Worm (Caenorhabditis elegans): ENCODE data around the gene gst-23.
A peak's percentile ranks its signal among the peaks of the same experiment; 100 is the strongest.

Gene gst-23

ce11 chrV:3194952-3195450, 48.1 kb upstream of the gst-23 start, which contains the start of gene Y73C8B.2 (continued):
- TF ChIP-seq pha-4 (GFP tag; IDR thresholded peaks at IDR 0.05) (no peak), pha-4 (tag; optimal IDR thresholded peaks at IDR 0.05) (peak; percentile 94), zip-2 (tag; optimal IDR thresholded peaks at IDR 0.05) (no peak), lin-39 (tag; optimal IDR thresholded peaks at IDR 0.05) (no peak), spr-3 (GFP tag; optimal IDR thresholded peaks at IDR 0.05) (no peak), nhr-77 (tag; optimal IDR thresholded peaks at IDR 0.05) (peak; percentile 7), nhr-102 (tag; optimal IDR thresholded peaks at IDR 0.05) (peak; percentile 34), T26A8.4 (GFP tag; IDR thresholded peaks at IDR 0.05) (no peak), hlh-30 (tag; optimal IDR thresholded peaks at IDR 0.05; ENCODE audit: insufficient read depth) (no peak), spr-1 (tag; optimal IDR thresholded peaks at IDR 0.05) (no peak), madf-9 (GFP tag; conservative IDR thresholded peaks at IDR 0.05) (no peak), F37D6.2 (tag; optimal IDR thresholded peaks at IDR 0.05) (no peak), lin-38 (GFP tag; IDR thresholded peaks at IDR 0.05) (peak; percentile 81), nhr-42 (GFP tag; IDR thresholded peaks at IDR 0.05) (no peak)

DNA sequence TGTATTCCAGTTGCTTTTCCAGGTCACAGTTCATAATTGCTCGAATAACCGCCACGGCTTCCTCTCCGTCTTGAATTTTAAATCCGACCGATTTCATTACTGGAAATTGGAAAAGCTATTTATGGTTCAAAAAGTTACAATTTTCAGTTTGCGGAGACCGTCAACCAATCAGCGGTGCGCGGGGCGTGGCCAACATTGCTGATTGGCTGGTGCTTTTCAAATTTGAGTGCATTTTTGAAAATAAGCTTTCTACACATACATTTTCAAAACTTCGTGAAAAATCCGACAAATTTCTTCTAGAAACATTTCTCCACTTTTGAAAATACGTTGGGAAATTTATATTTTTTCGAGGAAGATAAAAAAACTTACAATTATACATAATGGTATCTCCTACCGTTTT, 47.3 kb upstream of the gst-23 start:
- TF ChIP-seq aly-2 (tag; optimal IDR thresholded peaks at IDR 0.05) (no peak), madf-9 (GFP tag; conservative IDR thresholded peaks at IDR 0.05) (no peak), lin-38 (GFP tag; IDR thresholded peaks at IDR 0.05) (no peak), dpl-1 (GFP tag; optimal IDR thresholded peaks at IDR 0.05) (no peak), F10B5.3 (tag; optimal IDR thresholded peaks at IDR 0.05) (no peak), vab-7 (GFP tag; IDR thresholded peaks at IDR 0.05) (no peak), lin-1 (GFP tag; IDR thresholded peaks at IDR 0.05) (no peak), zip-11 (GFP tag; IDR thresholded peaks at IDR 0.05) (no peak), ceh-44 (GFP tag; IDR thresholded peaks at IDR 0.05) (no peak), egl-27 (tag; optimal IDR thresholded peaks at IDR 0.05) (no peak), mes-2 (tag; optimal IDR thresholded peaks at IDR 0.05; ENCODE audit: poor library complexity, severe bottlenecking) (no peak), nhr-48 (tag; optimal IDR thresholded peaks at IDR 0.05) (no peak), unc-62 (GFP tag; optimal IDR thresholded peaks at IDR 0.05 in 1 of 2) (no peak), unc-62 (tag; optimal IDR thresholded peaks at IDR 0.05) (no peak), set-16 (GFP tag; IDR thresholded peaks at IDR 0.05) (no peak), mdt-29 (GFP tag; IDR thresholded peaks at IDR 0.05) (no peak), D1046.2 (GFP tag; IDR thresholded peaks at IDR 0.05) (no peak), mdl-1 (tag; optimal IDR thresholded peaks at IDR 0.05) (no peak), mxl-3 (GFP tag; optimal IDR thresholded peaks at IDR 0.05) (no peak)

DNA sequence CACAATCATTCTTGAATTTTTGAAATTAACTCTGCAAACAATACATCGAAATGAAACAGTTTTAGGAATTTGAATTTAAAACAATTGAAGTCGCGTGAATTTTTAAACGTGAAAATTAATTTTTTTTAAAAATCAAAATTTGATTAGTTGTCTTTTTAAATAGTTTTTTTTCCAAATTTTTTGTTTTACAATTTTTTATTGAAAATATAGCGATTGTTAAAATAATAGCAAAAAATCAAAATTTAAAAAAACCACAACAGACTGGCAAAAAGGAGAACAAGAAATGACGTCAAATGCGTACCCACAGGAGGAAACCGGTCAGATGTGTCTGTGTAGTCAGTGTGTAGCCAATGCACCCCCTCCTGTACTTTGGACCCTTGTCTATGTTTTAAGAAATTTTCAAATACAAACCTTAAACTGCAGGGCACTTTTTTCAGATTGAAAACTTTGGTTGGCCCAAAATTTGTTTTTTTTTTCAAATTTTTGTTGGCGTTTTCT, 46.2 kb upstream of the gst-23 start, which contains the start of the genes Y73C8B.1 and Y73C8B.5:
Gene Y73C8B.1, minus strand, starts transcription at position 51 of the 498 bp plus-strand sequence.
Gene Y73C8B.5, plus strand, starts transcription at position 437 of the 498 bp plus-strand sequence.
- TF ChIP-seq nhr-48 (tag; optimal IDR thresholded peaks at IDR 0.05) (peak; percentile 88), mep-1 (tag; optimal IDR thresholded peaks at IDR 0.05) (peak; percentile 20), Y5F2A.4 (GFP tag; optimal IDR thresholded peaks at IDR 0.05) (no peak), lsy-2 (tag; optimal IDR thresholded peaks at IDR 0.05) (peak in 1 of 2 experiments; percentile 11), hlh-11 (tag; optimal IDR thresholded peaks at IDR 0.05) (peak; percentile 11), dve-1 (tag; optimal IDR thresholded peaks at IDR 0.05; ENCODE audit: insufficient read depth) (peak; percentile 35), nhr-28 (tag; optimal IDR thresholded peaks at IDR 0.05) (peak; percentile 90), hlh-30 (tag; optimal IDR thresholded peaks at IDR 0.05; ENCODE audit: insufficient read depth) (peak; percentile 3), ztf-7 (tag; optimal IDR thresholded peaks at IDR 0.05) (no peak), lir-3 (tag; optimal IDR thresholded peaks at IDR 0.05) (no peak), nhr-11 (tag; optimal IDR thresholded peaks at IDR 0.05) (peak; percentile 94), lin-38 (GFP tag; IDR thresholded peaks at IDR 0.05) (peak; percentile 31; the same call in 1 of the 2 replicates)

All from whole organism, L4 larva.